Fruit fly (Drosophila melanogaster): Measurements from ENCODE around the gene glu.

DNA sequence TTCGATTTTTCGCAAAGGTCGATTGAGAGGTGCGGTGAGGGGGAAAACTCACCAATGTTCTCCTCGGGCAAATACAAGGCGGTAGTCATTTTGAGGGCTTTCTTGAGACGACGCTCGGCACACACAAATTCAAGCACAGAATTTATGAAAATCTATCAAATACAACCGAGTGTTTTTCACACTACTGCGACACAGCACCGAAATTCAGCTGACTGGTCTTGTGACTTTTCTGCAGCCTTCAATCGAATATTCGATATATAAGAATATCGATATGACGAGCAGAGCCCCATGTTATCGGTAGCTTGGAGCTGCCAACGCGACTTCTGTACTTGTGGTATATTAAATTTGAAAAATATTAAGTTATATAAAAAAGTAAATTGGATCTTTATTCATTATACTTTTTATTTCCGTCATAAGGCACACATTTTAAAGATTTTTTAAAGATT, 10.6 kb downstream of the glu start, which contains the start of gene VhaSFD:
- no peak for TF ChIP-seq psq (optimal IDR thresholded peaks at IDR 0.05)
- no peak for TF ChIP-seq CG8478 (optimal IDR thresholded peaks at IDR 0.05)
- no peak for TF ChIP-seq EcR (GFP tag; optimal IDR thresholded peaks at IDR 0.05)
- TF ChIP-seq pan (optimal IDR thresholded peaks at IDR 0.05), result no peak

Data from whole organism.